Worm (Caenorhabditis elegans) whole organism, L4/young adult: ENCODE data around the gene ipla-7.

Experiments
- dao-5 ChIP-seq: sonication (generic microtip); optimal IDR thresholded peaks from 2 replicates; lab custom pipeline; 2016; ENCODE audit warnings: missing genotype, missing genetic modification characterization, moderate library complexity, missing compliant biosample characterization
- him-1 ChIP-seq: sonication (generic microtip); optimal IDR thresholded peaks from 2 replicates; lab custom pipeline; 2016; ENCODE audit warnings: missing genotype, missing genetic modification reagents, missing genetic modification characterization, missing compliant biosample characterization

- TF ChIP-seq dao-5 (tag; lab: Kevin White, UChicago) (no peak), him-1 (tag; lab: Kevin White, UChicago) (no peak)
These were observed 27.1 kb upstream of the ipla-7 start, which contains the start of gene ttr-39 for ce11 chrIV:10089777-10090176.
